Fruit fly (Drosophila melanogaster): ENCODE measurements around the gene RpL22.

The RpL22 gene

DNA sequence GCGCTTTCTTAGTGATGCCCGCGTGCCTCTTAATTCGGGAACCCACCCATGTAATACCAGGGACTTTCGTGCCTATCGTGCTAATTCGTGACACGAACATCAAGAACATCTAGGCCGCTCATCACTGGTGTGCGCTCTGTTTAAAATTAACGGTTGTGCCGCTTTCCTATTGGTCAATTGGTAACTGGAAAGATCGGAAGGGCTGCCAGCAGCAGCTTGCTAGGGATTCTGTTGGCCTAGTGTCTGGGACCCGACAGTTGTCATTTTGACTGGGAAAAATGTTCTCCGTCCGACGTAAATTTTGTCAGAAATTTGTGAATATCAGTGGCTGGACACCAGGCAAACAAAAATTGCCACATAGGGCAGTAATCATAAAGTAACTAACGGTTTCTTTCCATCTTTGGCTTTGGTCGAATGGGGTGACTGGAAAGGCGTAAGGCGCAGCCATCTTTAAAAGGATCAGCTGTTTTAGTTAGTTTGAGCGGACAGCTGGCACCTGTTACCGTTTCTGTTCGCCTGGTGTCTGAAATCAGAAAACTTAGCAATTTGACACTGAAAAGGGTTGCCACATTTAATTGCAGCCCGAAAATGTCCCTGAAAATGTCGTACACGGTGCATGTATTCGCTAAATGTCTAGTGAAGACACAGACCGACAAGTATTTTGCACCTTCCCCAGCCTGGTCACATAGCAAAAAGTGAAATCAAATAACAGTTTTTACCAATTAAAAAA is 5.9 kb downstream of the RpL22 start, which contains the start of gene CG5273 (continued):
- TF ChIP-seq Dek (tag; optimal IDR thresholded peaks at IDR 0.05) (peak; percentile 56), D19B (GFP tag; optimal IDR thresholded peaks at IDR 0.05) (no peak), Oaz (GFP tag; IDR thresholded peaks at IDR 0.05) (no peak), Sry-β (GFP tag; optimal IDR thresholded peaks at IDR 0.05) (peak; percentile 95), Jarid2 (GFP tag; optimal IDR thresholded peaks at IDR 0.05) (peak; percentile 13), CG6813 (GFP tag; optimal IDR thresholded peaks at IDR 0.05) (no peak), repo (GFP tag; optimal IDR thresholded peaks at IDR 0.05) (no peak), CG6683 (GFP tag; optimal IDR thresholded peaks at IDR 0.05) (no peak), Dll (GFP tag; IDR thresholded peaks at IDR 0.05; ENCODE audit: partially characterized antibody) (peak; percentile 99), CTCF (GFP tag; optimal IDR thresholded peaks at IDR 0.05) (peak; percentile 78), CG6654 (GFP tag; optimal IDR thresholded peaks at IDR 0.05) (no peak), zf30C (GFP tag; optimal IDR thresholded peaks at IDR 0.05) (no peak), CG15269 (tag; optimal IDR thresholded peaks at IDR 0.05) (peak; percentile 2), sqz (GFP tag; optimal IDR thresholded peaks at IDR 0.05) (no peak), tna (GFP tag; IDR thresholded peaks at IDR 0.05; ENCODE audit: partially characterized antibody) (peak; percentile 78), fd64A (GFP tag; optimal IDR thresholded peaks at IDR 0.05) (no peak), CG4854 (GFP tag; optimal IDR thresholded peaks at IDR 0.05) (no peak), slp2 (GFP tag; optimal IDR thresholded peaks at IDR 0.05) (no peak), Optix (GFP tag; IDR thresholded peaks at IDR 0.05) (no peak), trh (GFP tag; optimal IDR thresholded peaks at IDR 0.05) (no peak), CG31441 (GFP tag; IDR thresholded peaks at IDR 0.05) (no peak), gce (GFP tag; IDR thresholded peaks at IDR 0.05) (no peak), mirr (GFP tag; optimal IDR thresholded peaks at IDR 0.05) (peak; percentile 14), CG30431 (GFP tag; optimal IDR thresholded peaks at IDR 0.05) (no peak), ssp (GFP tag; IDR thresholded peaks at IDR 0.05) (no peak), CG33213 (GFP tag; optimal IDR thresholded peaks at IDR 0.05) (peak; percentile 85), Adf1 (GFP tag; IDR thresholded peaks at IDR 0.05) (no peak), Stat92E (GFP tag; optimal IDR thresholded peaks at IDR 0.05) (peak in 1 of 3 experiments; percentile 84), ac (GFP tag; optimal IDR thresholded peaks at IDR 0.05) (no peak), Ets97D (GFP tag; optimal IDR thresholded peaks at IDR 0.05) (peak; percentile 95), CG10209 (GFP tag; optimal IDR thresholded peaks at IDR 0.05) (peak; percentile 1), CG11560 (tag; IDR thresholded peaks at IDR 0.05) (no peak), CG3281 (GFP tag; optimal IDR thresholded peaks at IDR 0.05) (peak; percentile 13), gcm2 (GFP tag; optimal IDR thresholded peaks at IDR 0.05) (no peak), Hey (tag; optimal IDR thresholded peaks at IDR 0.05) (no peak), CG2116 (GFP tag; optimal IDR thresholded peaks at IDR 0.05) (peak; percentile 92)

DNA sequence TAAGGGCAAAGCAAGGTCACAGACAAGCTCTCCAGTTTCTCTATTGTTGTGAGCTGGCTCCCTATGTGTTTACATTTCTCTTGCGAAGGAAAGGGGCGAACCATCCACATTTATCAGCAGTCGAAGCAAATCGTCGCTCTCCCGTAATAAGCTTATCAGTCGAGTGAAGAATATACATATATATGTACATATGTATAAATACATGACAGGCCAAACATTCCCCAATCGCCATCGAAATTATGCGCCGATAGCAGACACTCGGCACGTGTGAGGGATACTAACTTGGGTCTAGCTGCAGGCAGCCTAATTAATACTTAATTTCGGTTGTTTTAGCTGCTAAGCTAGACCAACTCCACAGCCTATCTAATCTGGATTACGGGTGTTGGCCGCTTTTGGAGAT is 8.1 kb downstream of the RpL22 start:
- peak; percentile 18 for TF ChIP-seq pros (GFP tag; optimal IDR thresholded peaks at IDR 0.05)
- TF ChIP-seq CG34376 (GFP tag; optimal IDR thresholded peaks at IDR 0.05): no peak
- TF ChIP-seq Hey (tag; optimal IDR thresholded peaks at IDR 0.05): peak; percentile 17
- peak; percentile 34 for TF ChIP-seq mirr (GFP tag; optimal IDR thresholded peaks at IDR 0.05)
- peak; percentile 24 for TF ChIP-seq CG12769 (tag; optimal IDR thresholded peaks at IDR 0.05)
- no peak for TF ChIP-seq CG8478 (optimal IDR thresholded peaks at IDR 0.05)
- TF ChIP-seq cato (GFP tag; optimal IDR thresholded peaks at IDR 0.05; ENCODE audit: borderline replicate concordance): no peak
- no peak for TF ChIP-seq CG16815 (GFP tag; optimal IDR thresholded peaks at IDR 0.05)
- peak; percentile 14 for TF ChIP-seq CG18599 (GFP tag; optimal IDR thresholded peaks at IDR 0.05)
- peak; percentile 88 for TF ChIP-seq cwo (GFP tag; optimal IDR thresholded peaks at IDR 0.05)
- TF ChIP-seq ERR (GFP tag; optimal IDR thresholded peaks at IDR 0.05): peak; percentile 81
- peak; percentile 83 for TF ChIP-seq exex (tag; optimal IDR thresholded peaks at IDR 0.05)
- peak in 1 of 2 experiments; percentile 20 for TF ChIP-seq Trl (optimal IDR thresholded peaks at IDR 0.05)
- TF ChIP-seq Trl (GFP tag; optimal IDR thresholded peaks at IDR 0.05): no peak
- no peak for TF ChIP-seq kni (GFP tag; optimal IDR thresholded peaks at IDR 0.05)
- TF ChIP-seq ranshi (GFP tag; IDR thresholded peaks at IDR 0.05): no peak
- TF ChIP-seq lab (GFP tag; optimal IDR thresholded peaks at IDR 0.05): peak; percentile 12
- TF ChIP-seq grn (GFP tag; optimal IDR thresholded peaks at IDR 0.05): peak; percentile 24
